Worm (Caenorhabditis elegans) whole organism, L4 larva: Measurements from ENCODE around the gene set-20.

ENCODE experiments used
- D1046.2 ChIP-seq: fragments of 200-800 bp; sonication (Bioruptor generic); IDR thresholded peaks from 2 replicates; pipeline ENCODE4 v1.3.6; 2022; ENCODE audit warnings: missing genetic modification characterization, missing compliant biosample characterization
- F10B5.3 ChIP-seq: sonication (generic microtip); optimal IDR thresholded peaks from 2 replicates; lab custom pipeline; 2016; ENCODE audit warnings: mild to moderate bottlenecking, missing genetic modification characterization, missing compliant biosample characterization
- F44E2.7 ChIP-seq: fragments of 200-800 bp; sonication (Bioruptor generic); IDR thresholded peaks from 2 replicates; pipeline ENCODE4 v2.1.2; 2022; ENCODE audit warnings: missing genetic modification characterization, missing compliant biosample characterization
- Y48G9A.11 ChIP-seq: fragments of 200-800 bp; sonication (Bioruptor generic); IDR thresholded peaks from 2 replicates; pipeline ENCODE4 v1.3.6; 2022; ENCODE audit warnings: missing genetic modification reagents, missing genetic modification characterization, missing compliant biosample characterization
- ceh-44 ChIP-seq: fragments of 200-800 bp; sonication (Bioruptor generic); IDR thresholded peaks from 2 replicates; pipeline ENCODE4 v1.3.6; 2022; ENCODE audit warnings: missing genetic modification reagents, missing genetic modification characterization, missing compliant biosample characterization
- ceh-62 ChIP-seq: sonication (generic microtip); optimal IDR thresholded peaks from 2 replicates; lab custom pipeline; 2017; ENCODE audit warnings: missing biosample characterization, missing genetic modification characterization
- ceh-82 ChIP-seq: sonication (generic microtip); optimal IDR thresholded peaks from 2 replicates; lab custom pipeline; 2017; ENCODE audit warnings: missing biosample characterization, missing genetic modification characterization
- cey-2 ChIP-seq: sonication (generic microtip); optimal IDR thresholded peaks from 3 replicates; lab custom pipeline; 2017; ENCODE audit warnings: missing genetic modification characterization, mild to moderate bottlenecking, missing compliant biosample characterization, antibody characterized with exemption, borderline replicate concordance; ENCODE audit not compliant: insufficient read depth
- ctbp-1 ChIP-seq: fragments of 200-800 bp; sonication (Bioruptor generic); IDR thresholded peaks from 2 replicates; pipeline ENCODE4 v1.3.6; 2022; ENCODE audit warnings: missing genetic modification reagents, missing genetic modification characterization, missing compliant biosample characterization
- daf-16 ChIP-seq, 3 experiments: sonication (generic microtip); optimal IDR thresholded peaks; 2 replicates each; lab custom pipeline; 2016 to 2017; ENCODE audit warnings: missing genetic modification characterization in 3 of 3, missing genetic modification reagents in 3 of 3, mild to moderate bottlenecking in 2 of 3, missing compliant biosample characterization in 2 of 3, missing biosample characterization in 1 of 3, moderate library complexity in 1 of 3
- daf-19 ChIP-seq: fragments of 200-800 bp; sonication (Bioruptor generic); conservative IDR thresholded peaks from 2 replicates; pipeline ENCODE4 v1.3.6; 2022; ENCODE audit warnings: missing genetic modification characterization, missing compliant biosample characterization
- daf-8 ChIP-seq: fragments of 200-800 bp; sonication (Bioruptor generic); IDR thresholded peaks from 2 replicates; pipeline ENCODE4 v1.3.6; 2022; ENCODE audit warnings: missing genetic modification characterization, missing compliant biosample characterization
- dmd-6 ChIP-seq: fragments of 200-800 bp; sonication (Bioruptor generic); IDR thresholded peaks from 2 replicates; pipeline ENCODE4 v1.3.6; 2022; ENCODE audit warnings: missing genetic modification reagents, missing genetic modification characterization, missing compliant biosample characterization
- dpl-1 ChIP-seq: fragments of 150-350 bp; optimal IDR thresholded peaks from 2 replicates; lab custom pipeline; 2014; ENCODE audit warnings: missing biosample characterization, missing genetic modification reagents, missing genetic modification characterization
- dve-1 ChIP-seq: sonication (generic microtip); optimal IDR thresholded peaks from 2 replicates; lab custom pipeline; 2017; ENCODE audit warnings: antibody characterized with exemption, mild to moderate bottlenecking, missing genetic modification characterization, missing compliant biosample characterization; ENCODE audit not compliant: insufficient read depth
- egl-43 ChIP-seq: fragments of 200-800 bp; sonication (Bioruptor generic); IDR thresholded peaks from 2 replicates; pipeline ENCODE4 v1.3.6; 2022; ENCODE audit warnings: missing genetic modification reagents, missing genetic modification characterization, missing compliant biosample characterization
- fkh-10 ChIP-seq: fragments of 150-350 bp; optimal IDR thresholded peaks from 2 replicates; lab custom pipeline; 2014; ENCODE audit warnings: missing biosample characterization, missing genetic modification reagents, missing genetic modification characterization
- gei-8 ChIP-seq: fragments of 200-800 bp; sonication (Bioruptor generic); optimal IDR thresholded peaks from 2 replicates; lab custom pipeline; 2018; ENCODE audit warnings: mild to moderate bottlenecking, missing genetic modification characterization, missing compliant biosample characterization
- hlh-11 ChIP-seq: fragments of 200-800 bp; sonication (Bioruptor generic); optimal IDR thresholded peaks from 2 replicates; lab custom pipeline; 2018; ENCODE audit warnings: mild to moderate bottlenecking, missing genetic modification characterization, missing compliant biosample characterization
- hlh-30 ChIP-seq: sonication (generic microtip); optimal IDR thresholded peaks from 2 replicates; lab custom pipeline; 2017; ENCODE audit warnings: antibody characterized with exemption, mild to moderate bottlenecking, missing genetic modification characterization, missing compliant biosample characterization; ENCODE audit not compliant: insufficient read depth
- hmg-1.1 ChIP-seq: fragments of 200-800 bp; sonication (Bioruptor generic); IDR thresholded peaks from 2 replicates; pipeline ENCODE4 v1.3.6; 2022; ENCODE audit warnings: missing genetic modification reagents, missing genetic modification characterization, missing compliant biosample characterization
- lin-29 ChIP-seq: fragments of 200-800 bp; sonication (Bioruptor generic); IDR thresholded peaks from 2 replicates; pipeline ENCODE4 v1.3.6; 2022; ENCODE audit warnings: missing genetic modification reagents, missing genetic modification characterization, missing compliant biosample characterization
- lin-38 ChIP-seq: fragments of 200-800 bp; sonication (Bioruptor generic); IDR thresholded peaks from 2 replicates; pipeline ENCODE4 v1.3.6; 2022; ENCODE audit warnings: missing genetic modification reagents, missing genetic modification characterization, missing compliant biosample characterization
- lir-3 ChIP-seq: sonication (generic microtip); optimal IDR thresholded peaks from 2 replicates; lab custom pipeline; 2016; ENCODE audit warnings: mild to moderate bottlenecking, missing genetic modification characterization, missing compliant biosample characterization
- lsy-2 ChIP-seq, 2 experiments: fragments of 150-350 bp in 1 of 2; sonication (generic microtip) in 1 of 2; optimal IDR thresholded peaks; 2 replicates each; lab custom pipeline; 2014 to 2017; ENCODE audit warnings: missing biosample characterization in 2 of 2, missing genetic modification characterization in 2 of 2
- madf-5 ChIP-seq, 2 experiments: fragments of 200-800 bp; sonication (Bioruptor generic); IDR thresholded peaks; 2 replicates each; pipeline ENCODE4 v1.3.6; 2022; ENCODE audit warnings: missing compliant biosample characterization in 2 of 2, missing genetic modification characterization in 2 of 2
- mep-1 ChIP-seq: fragments of 150-350 bp; sonication (generic microtip); optimal IDR thresholded peaks from 3 replicates; lab custom pipeline; 2014; ENCODE audit warnings: missing biosample characterization, missing genetic modification characterization
- mes-2 ChIP-seq: sonication (generic microtip); optimal IDR thresholded peaks from 2 replicates; lab custom pipeline; 2016; ENCODE audit warnings: missing genotype, mild to moderate bottlenecking, missing genetic modification characterization, missing compliant biosample characterization; ENCODE audit not compliant: poor library complexity, severe bottlenecking
- mxl-2 ChIP-seq: fragments of 200-800 bp; sonication (Bioruptor generic); conservative IDR thresholded peaks from 2 replicates; pipeline ENCODE4 v1.3.6; 2022; ENCODE audit warnings: missing genetic modification reagents, missing genetic modification characterization, missing compliant biosample characterization
- mxl-3 ChIP-seq: fragments of 200-800 bp; sonication (Bioruptor generic); optimal IDR thresholded peaks from 2 replicates; lab custom pipeline; 2018; ENCODE audit warnings: mild to moderate bottlenecking, missing genetic modification characterization, missing compliant biosample characterization
- nhr-11 ChIP-seq: fragments of 150-350 bp; optimal IDR thresholded peaks from 2 replicates; lab custom pipeline; 2014; ENCODE audit warnings: missing biosample characterization, missing genetic modification characterization
- nhr-237 ChIP-seq: sonication (generic microtip); optimal IDR thresholded peaks from 2 replicates; lab custom pipeline; 2017; ENCODE audit warnings: missing biosample characterization, missing genetic modification characterization
- nhr-25 ChIP-seq: sonication (generic microtip); optimal IDR thresholded peaks from 2 replicates; lab custom pipeline; 2017; ENCODE audit warnings: missing genetic modification characterization, mild to moderate bottlenecking, missing compliant biosample characterization, antibody characterized with exemption, moderate library complexity, borderline replicate concordance; ENCODE audit not compliant: insufficient read depth
- nhr-28 ChIP-seq: fragments of 150-350 bp; optimal IDR thresholded peaks from 2 replicates; lab custom pipeline; 2014; ENCODE audit warnings: missing biosample characterization, missing genetic modification characterization
- nhr-48 ChIP-seq: sonication (generic microtip); optimal IDR thresholded peaks from 2 replicates; lab custom pipeline; 2016; ENCODE audit warnings: mild to moderate bottlenecking, missing genetic modification characterization, missing compliant biosample characterization
- nhr-6 ChIP-seq: fragments of 150-350 bp; optimal IDR thresholded peaks from 2 replicates; lab custom pipeline; 2014; ENCODE audit warnings: missing biosample characterization, missing genetic modification characterization
- nhr-77 ChIP-seq: fragments of 150-350 bp; optimal IDR thresholded peaks from 2 replicates; lab custom pipeline; 2014; ENCODE audit warnings: missing biosample characterization, missing genetic modification characterization
- pha-4 ChIP-seq, 2 experiments: fragments of 150-350 bp in 1 of 2; fragments of 200-800 bp in 1 of 2; sonication (Bioruptor generic) in 1 of 2; IDR thresholded peaks in 1 of 2; optimal IDR thresholded peaks in 1 of 2; 2 replicates each; pipeline versions ENCODE4 v1.3.6 to Lab custom; 2014 to 2022; ENCODE audit warnings: missing genetic modification characterization in 2 of 2, missing genetic modification reagents in 2 of 2, missing biosample characterization in 1 of 2, missing compliant biosample characterization in 1 of 2
- php-3 ChIP-seq: fragments of 200-800 bp; sonication (Bioruptor generic); IDR thresholded peaks from 2 replicates; pipeline ENCODE4 v1.3.6; 2022; ENCODE audit warnings: missing genetic modification reagents, missing genetic modification characterization, missing compliant biosample characterization
- rbr-2 ChIP-seq: sonication (generic microtip); optimal IDR thresholded peaks from 2 replicates; lab custom pipeline; 2016; ENCODE audit warnings: missing genotype, missing genetic modification characterization, missing compliant biosample characterization
- saeg-2 ChIP-seq: fragments of 200-800 bp; sonication (Bioruptor generic); IDR thresholded peaks from 2 replicates; pipeline ENCODE4 v1.3.6; 2022; ENCODE audit warnings: missing genetic modification reagents, missing genetic modification characterization, missing compliant biosample characterization
- spr-1 ChIP-seq: sonication (generic microtip); optimal IDR thresholded peaks from 2 replicates; lab custom pipeline; 2016; ENCODE audit warnings: mild to moderate bottlenecking, missing genetic modification characterization, missing compliant biosample characterization
- unc-130 ChIP-seq: sonication (generic microtip); optimal IDR thresholded peaks from 2 replicates; lab custom pipeline; 2016; ENCODE audit warnings: missing genetic modification reagents, missing genetic modification characterization, missing compliant biosample characterization
- unc-62 ChIP-seq, 3 experiments: fragments of 150-350 bp in 1 of 3; sonication (generic microtip); optimal IDR thresholded peaks in 2 of 3; peaks in 1 of 3; 1 replicate in 1 of 3; 2 replicates in 2 of 3; lab custom pipeline; 2014 to 2017; ENCODE audit warnings: missing biosample characterization in 3 of 3, missing genetic modification characterization in 3 of 3, missing genetic modification reagents in 3 of 3, missing genotype in 1 of 3
- zip-11 ChIP-seq: fragments of 200-800 bp; sonication (Bioruptor generic); IDR thresholded peaks from 2 replicates; pipeline ENCODE4 v1.3.6; 2022; ENCODE audit warnings: missing genetic modification characterization, missing compliant biosample characterization
- ztf-11 ChIP-seq: fragments of 150-350 bp; optimal IDR thresholded peaks from 2 replicates; lab custom pipeline; 2014; ENCODE audit warnings: missing biosample characterization, missing genetic modification characterization

set-20 gene

ce11 chrX:5669733-5670132, 16.2 kb downstream of the set-20 start (continued):
- TF ChIP-seq gei-8 (GFP tag; lab: Kevin White, UChicago) (no peak), F44E2.7 (GFP tag; lab: Robert Waterston, UW) (no peak), nhr-6 (tag; lab: Kevin White, UChicago) (peak; percentile 15), daf-16 (GFP tag; optimal IDR thresholded peaks at IDR 0.05; lab: Kevin White, UChicago) (no peak), daf-16 (tag; optimal IDR thresholded peaks at IDR 0.05; lab: Kevin White, UChicago) (peak; percentile 81), madf-5 (GFP tag; IDR thresholded peaks at IDR 0.05; lab: Robert Waterston, UW) (no peak), nhr-25 (tag; lab: Kevin White, UChicago) (no peak), ceh-44 (GFP tag; lab: Robert Waterston, UW) (no peak), lir-3 (tag; lab: Kevin White, UChicago) (no peak), mxl-2 (GFP tag; lab: Robert Waterston, UW) (no peak), mes-2 (tag; lab: Kevin White, UChicago) (no peak), rbr-2 (no peak), F10B5.3 (tag; lab: Kevin White, UChicago) (no peak), dve-1 (tag; lab: Kevin White, UChicago) (peak; percentile 23)

- TF ChIP-seq D1046.2 (no peak), fkh-10 (GFP tag; lab: Kevin White, UChicago) (no peak), hmg-1.1 (GFP tag; lab: Robert Waterston, UW) (no peak), dpl-1 (GFP tag; lab: Kevin White, UChicago) (no peak), nhr-6 (tag; lab: Kevin White, UChicago) (no peak), lsy-2 (tag; optimal IDR thresholded peaks at IDR 0.05; lab: Kevin White, UChicago) (no peak), ztf-11 (tag; lab: Kevin White, UChicago) (no peak), daf-19 (GFP tag; lab: Robert Waterston, UW) (no peak), ctbp-1 (GFP tag; lab: Robert Waterston, UW) (no peak), nhr-77 (no peak), nhr-11 (tag; lab: Kevin White, UChicago) (no peak), unc-62 (GFP tag; optimal IDR thresholded peaks at IDR 0.05 in 1 of 2; lab: Kevin White, UChicago) (no peak), unc-62 (tag; optimal IDR thresholded peaks at IDR 0.05; lab: Kevin White, UChicago) (no peak), ceh-62 (tag; lab: Kevin White, UChicago) (no peak), cey-2 (tag; lab: Kevin White, UChicago) (no peak), pha-4 (GFP tag; IDR thresholded peaks at IDR 0.05; lab: Robert Waterston, UW) (no peak), pha-4 (tag; optimal IDR thresholded peaks at IDR 0.05; lab: Kevin White, UChicago) (no peak), lin-38 (GFP tag; lab: Robert Waterston, UW) (no peak), egl-43 (GFP tag; lab: Robert Waterston, UW) (no peak), rbr-2 (no peak), mep-1 (tag; lab: Kevin White, UChicago) (no peak)
Observed at ce11 chrX:5663537-5663936, 22.4 kb downstream of the set-20 start, which contains the start of gene egl-13. Gene egl-13, plus strand, starts transcription at chrX:5663837.

ce11 chrX:5661179-5661578, 24.8 kb downstream of the set-20 start:
- TF ChIP-seq ceh-82 (tag; lab: Kevin White, UChicago): no peak
- peak; percentile 53 for TF ChIP-seq nhr-48 (tag; lab: Kevin White, UChicago)
- peak; percentile 51 for TF ChIP-seq mxl-3 (GFP tag; lab: Kevin White, UChicago)
- no peak for TF ChIP-seq nhr-6 (tag; lab: Kevin White, UChicago)
- TF ChIP-seq hlh-30: no peak
- no peak for TF ChIP-seq unc-130 (GFP tag; lab: Kevin White, UChicago)
- no peak for TF ChIP-seq saeg-2 (GFP tag; lab: Robert Waterston, UW)
- no peak for TF ChIP-seq daf-8
- TF ChIP-seq ceh-44 (GFP tag; lab: Robert Waterston, UW): no peak
- peak; percentile 30 for TF ChIP-seq hlh-11 (tag; lab: Kevin White, UChicago)
- no peak for TF ChIP-seq php-3
- no peak for TF ChIP-seq lin-29 (GFP tag; lab: Robert Waterston, UW)
- no peak for TF ChIP-seq dmd-6 (GFP tag; lab: Robert Waterston, UW)
- no peak for TF ChIP-seq zip-11 (GFP tag; lab: Robert Waterston, UW)
- no peak for TF ChIP-seq nhr-237 (tag; lab: Kevin White, UChicago)
- no peak for TF ChIP-seq hmg-1.1 (GFP tag; lab: Robert Waterston, UW)
- TF ChIP-seq nhr-28 (tag; lab: Kevin White, UChicago): no peak
- no peak for TF ChIP-seq Y48G9A.11 (GFP tag; lab: Robert Waterston, UW)
- peak; percentile 27 for TF ChIP-seq spr-1
- TF ChIP-seq unc-62 (GFP tag; optimal IDR thresholded peaks at IDR 0.05 in 1 of 2; lab: Kevin White, UChicago): no peak
- no peak for TF ChIP-seq unc-62 (tag; optimal IDR thresholded peaks at IDR 0.05; lab: Kevin White, UChicago)
